Fruit fly (Drosophila melanogaster) whole organism, embryonic: ENCODE measurements around the gene Rab10.

Experiments
- Adf1 ChIP-seq: fragments of 200-800 bp; sonication (Bioruptor generic); IDR thresholded peaks from 2 replicates; pipeline ENCODE4 v1.3.6; 2022; ENCODE audit warnings: missing biosample characterization, missing genetic modification characterization
- Asciz ChIP-seq: fragments of 200-800 bp; sonication (Bioruptor generic); optimal IDR thresholded peaks from 2 replicates; lab custom pipeline; 2017; ENCODE audit warnings: missing biosample characterization, mild to moderate bottlenecking, missing genetic modification characterization, missing genetic modification reagents
- Awh ChIP-seq: fragments of 200-800 bp; sonication (Bioruptor generic); IDR thresholded peaks from 2 replicates; pipeline ENCODE4, ENCODE4 v1.3.6; 2022; ENCODE audit warnings: missing biosample characterization, missing genetic modification characterization
- Blimp-1 ChIP-seq: fragments of 200-800 bp; sonication (Bioruptor generic); optimal IDR thresholded peaks from 3 replicates; lab custom pipeline; 2018; ENCODE audit warnings: missing biosample characterization, missing genetic modification characterization, mild to moderate bottlenecking, moderate library complexity, missing genetic modification reagents
- CG10321 ChIP-seq: fragments of 200-800 bp; sonication (Bioruptor generic); IDR thresholded peaks from 2 replicates; pipeline ENCODE4 v1.3.6; 2022; ENCODE audit warnings: missing biosample characterization, missing genetic modification characterization
- CG10979 ChIP-seq: fragments of 200-800 bp; sonication (Bioruptor generic); optimal IDR thresholded peaks from 2 replicates; lab custom pipeline; 2018; ENCODE audit warnings: missing biosample characterization, mild to moderate bottlenecking, missing genetic modification characterization, moderate library complexity
- CG11085 ChIP-seq: fragments of 200-800 bp; sonication (Bioruptor generic); IDR thresholded peaks from 2 replicates; pipeline ENCODE4 v1.3.6; 2022; ENCODE audit warnings: missing biosample characterization, missing genetic modification characterization
- CG11695 ChIP-seq: fragments of 200-800 bp; sonication (Bioruptor generic); IDR thresholded peaks from 3 replicates; pipeline ENCODE4 v1.3.6; 2022; ENCODE audit warnings: missing biosample characterization, missing genetic modification characterization
- CG12769 ChIP-seq: fragments of 200-800 bp; sonication (Bioruptor generic); optimal IDR thresholded peaks from 2 replicates; lab custom pipeline; 2019; ENCODE audit warnings: missing biosample characterization, mild to moderate bottlenecking, missing genetic modification characterization, moderate library complexity
- CG13775 ChIP-seq: fragments of 200-800 bp; sonication (Bioruptor generic); optimal IDR thresholded peaks from 3 replicates; lab custom pipeline; 2017; ENCODE audit warnings: missing biosample characterization, mild to moderate bottlenecking, missing genetic modification characterization
- CG14441 ChIP-seq: fragments of 200-800 bp; sonication (Bioruptor generic); IDR thresholded peaks from 2 replicates; pipeline ENCODE4 v1.3.6; 2022; ENCODE audit warnings: missing biosample characterization, missing genetic modification characterization
- CG1603 ChIP-seq: fragments of 200-800 bp; sonication (Bioruptor generic); optimal IDR thresholded peaks from 2 replicates; lab custom pipeline; 2019; ENCODE audit warnings: missing biosample characterization, mild to moderate bottlenecking, missing genetic modification characterization, moderate library complexity
- CG17612 ChIP-seq: fragments of 200-800 bp; sonication (Bioruptor generic); IDR thresholded peaks from 2 replicates; pipeline ENCODE4 v1.3.6; 2022; ENCODE audit warnings: missing biosample characterization, missing genetic modification characterization
- CG17802 ChIP-seq: fragments of 200-800 bp; sonication (Bioruptor generic); optimal IDR thresholded peaks from 2 replicates; lab custom pipeline; 2018; ENCODE audit warnings: missing biosample characterization, mild to moderate bottlenecking, missing genetic modification characterization, moderate library complexity
- CG4707 ChIP-seq: fragments of 200-800 bp; sonication (Bioruptor generic); optimal IDR thresholded peaks from 2 replicates; lab custom pipeline; 2018; ENCODE audit warnings: missing biosample characterization, mild to moderate bottlenecking, missing genetic modification characterization, moderate library complexity
- CG5180 ChIP-seq: fragments of 200-800 bp; sonication (Bioruptor generic); optimal IDR thresholded peaks from 3 replicates; lab custom pipeline; 2017; ENCODE audit warnings: missing biosample characterization, missing genetic modification characterization, mild to moderate bottlenecking, moderate library complexity, missing genetic modification reagents
- CG5245 ChIP-seq: fragments of 200-800 bp; sonication (Bioruptor generic); optimal IDR thresholded peaks from 3 replicates; lab custom pipeline; 2016; ENCODE audit warnings: missing biosample characterization, missing genetic modification characterization
- CG7963 ChIP-seq: fragments of 200-800 bp; sonication (Bioruptor generic); IDR thresholded peaks from 3 replicates; pipeline ENCODE4 v1.3.6; 2022; ENCODE audit warnings: missing biosample characterization, missing genetic modification characterization; ENCODE audit not compliant: partially characterized antibody
- CG8290 ChIP-seq, 3 experiments: fragments of 200-800 bp; sonication (Bioruptor generic); optimal IDR thresholded peaks; 2 replicates each; lab custom pipeline; 2016 to 2019; ENCODE audit warnings: missing biosample characterization in 3 of 3, missing genetic modification characterization in 3 of 3, mild to moderate bottlenecking in 2 of 3, moderate library complexity in 1 of 3
- Dfd ChIP-seq, 2 experiments: fragments of >200 bp; optimal IDR thresholded peaks; 2 replicates each; lab custom pipeline; 2017; ENCODE audit warnings: missing biosample characterization in 2 of 2, missing genetic modification characterization in 2 of 2
- Ets65A ChIP-seq: fragments of 200-800 bp; sonication (Bioruptor generic); peaks from one replicate; lab custom pipeline; 2016; ENCODE audit warnings: missing biosample characterization, missing genetic modification characterization
- HLH3B ChIP-seq: fragments of 200-800 bp; sonication (Bioruptor generic); IDR thresholded peaks from 2 replicates; pipeline ENCODE4 v1.3.6; 2022; ENCODE audit warnings: missing biosample characterization, missing genetic modification characterization
- HLH54F ChIP-seq: fragments of 200-800 bp; sonication (Bioruptor generic); optimal IDR thresholded peaks from 3 replicates; lab custom pipeline; 2016; ENCODE audit warnings: missing biosample characterization, missing genetic modification characterization
- Hmr ChIP-seq: fragments of 200-800 bp; sonication (Bioruptor generic); optimal IDR thresholded peaks from 3 replicates; lab custom pipeline; 2017; ENCODE audit warnings: mild to moderate bottlenecking, missing biosample characterization, missing genetic modification reagents, missing genetic modification characterization
- MBD-R2 ChIP-seq: fragments of 200-800 bp; sonication (Bioruptor generic); IDR thresholded peaks from 2 replicates; pipeline ENCODE4 v1.3.6; 2022; ENCODE audit warnings: missing biosample characterization, missing genetic modification characterization
- Max ChIP-seq: fragments of 200-800 bp; sonication (Bioruptor generic); optimal IDR thresholded peaks from 2 replicates; lab custom pipeline; 2016; ENCODE audit warnings: missing biosample characterization, mild to moderate bottlenecking, missing genetic modification characterization
- Med ChIP-seq: fragments of 200-800 bp; sonication (Bioruptor generic); peaks from one replicate; lab custom pipeline; 2016; ENCODE audit warnings: missing biosample characterization, missing genetic modification characterization, mild to moderate bottlenecking, inconsistent platforms, moderate library complexity
- Nf-YA ChIP-seq: fragments of 200-800 bp; sonication (Bioruptor generic); IDR thresholded peaks from 2 replicates; pipeline ENCODE4 v1.3.6; 2022; ENCODE audit warnings: missing biosample characterization, missing genetic modification characterization
- Nf-YB ChIP-seq: fragments of 200-800 bp; sonication (Bioruptor generic); optimal IDR thresholded peaks from 3 replicates; lab custom pipeline; 2019; ENCODE audit warnings: missing biosample characterization, mild to moderate bottlenecking, missing genetic modification characterization, moderate library complexity
- PHDP ChIP-seq: fragments of 200-800 bp; sonication (Bioruptor generic); optimal IDR thresholded peaks from 3 replicates; lab custom pipeline; 2018; ENCODE audit warnings: missing biosample characterization, mild to moderate bottlenecking, missing genetic modification characterization, moderate library complexity
- Pdp1 ChIP-seq, 2 experiments: fragments of 200-800 bp; sonication (Bioruptor generic); optimal IDR thresholded peaks; 3 replicates each; lab custom pipeline; 2016; ENCODE audit warnings: missing biosample characterization in 2 of 2, missing genetic modification characterization in 2 of 2, mild to moderate bottlenecking in 1 of 2, moderate library complexity in 1 of 2
- Sry-β ChIP-seq: fragments of 200-800 bp; sonication (Bioruptor generic); optimal IDR thresholded peaks from 2 replicates; lab custom pipeline; 2018; ENCODE audit warnings: missing biosample characterization, mild to moderate bottlenecking, missing genetic modification characterization, moderate library complexity
- ase ChIP-seq: fragments of 200-800 bp; sonication (Bioruptor generic); IDR thresholded peaks from 3 replicates; pipeline ENCODE4 v1.3.6; 2022; ENCODE audit warnings: missing biosample characterization, missing genetic modification characterization
- bbx ChIP-seq: fragments of 200-800 bp; sonication (Bioruptor generic); IDR thresholded peaks from 2 replicates; pipeline ENCODE4 v1.3.6; 2022; ENCODE audit warnings: missing biosample characterization, missing genetic modification characterization; ENCODE audit not compliant: partially characterized antibody
- bowl ChIP-seq: fragments of 200-800 bp; sonication (Bioruptor generic); IDR thresholded peaks from 2 replicates; pipeline ENCODE4 v1.3.6; 2022; ENCODE audit warnings: missing biosample characterization, missing genetic modification characterization
- cg ChIP-seq: fragments of 200-800 bp; sonication (Bioruptor generic); optimal IDR thresholded peaks from 3 replicates; lab custom pipeline; 2019; ENCODE audit warnings: missing biosample characterization, mild to moderate bottlenecking, missing genetic modification characterization, moderate library complexity
- chinmo ChIP-seq: fragments of 200-800 bp; sonication (Bioruptor generic); IDR thresholded peaks from 4 replicates; pipeline ENCODE4 v1.3.6; 2022; ENCODE audit warnings: missing biosample characterization, missing genetic modification characterization; ENCODE audit not compliant: partially characterized antibody
- ci ChIP-seq: fragments of 200-800 bp; sonication (Bioruptor generic); IDR thresholded peaks from 3 replicates; pipeline ENCODE4 v1.3.6; 2022; ENCODE audit warnings: missing biosample characterization, missing genetic modification characterization
- crol ChIP-seq: fragments of 200-800 bp; sonication (Bioruptor generic); IDR thresholded peaks from 2 replicates; pipeline ENCODE4 v1.3.6; 2022; ENCODE audit warnings: missing biosample characterization, missing genetic modification characterization
- oc ChIP-seq: fragments of 200-800 bp; sonication (Bioruptor generic); optimal IDR thresholded peaks from 2 replicates; lab custom pipeline; 2018; ENCODE audit warnings: missing biosample characterization, mild to moderate bottlenecking, missing genetic modification characterization, moderate library complexity
- row ChIP-seq: fragments of 200-800 bp; sonication (Bioruptor generic); IDR thresholded peaks from 3 replicates; pipeline ENCODE4 v1.3.6; 2022; ENCODE audit warnings: missing biosample characterization, missing genetic modification characterization
- shn ChIP-seq: fragments of 200-800 bp; sonication (Bioruptor generic); optimal IDR thresholded peaks from 3 replicates; lab custom pipeline; 2016; ENCODE audit warnings: missing biosample characterization, missing genetic modification characterization
- ssp ChIP-seq: fragments of 200-800 bp; sonication (Bioruptor generic); IDR thresholded peaks from 2 replicates; pipeline ENCODE4 v1.3.6; 2022; ENCODE audit warnings: missing biosample characterization, missing genetic modification characterization
- sug ChIP-seq: fragments of 200-800 bp; optimal IDR thresholded peaks from 2 replicates; lab custom pipeline; 2019; ENCODE audit warnings: missing biosample characterization, mild to moderate bottlenecking, missing genetic modification characterization, moderate library complexity
- tna ChIP-seq: fragments of 200-800 bp; sonication (Bioruptor generic); IDR thresholded peaks from 2 replicates; pipeline ENCODE4 v1.3.6; 2022; ENCODE audit warnings: missing biosample characterization, missing genetic modification characterization; ENCODE audit not compliant: partially characterized antibody
- vvl ChIP-seq: fragments of 200-800 bp; sonication (Bioruptor generic); IDR thresholded peaks from 2 replicates; pipeline ENCODE4 v1.3.6; 2022; ENCODE audit warnings: missing biosample characterization, missing genetic modification characterization

The Rab10 gene

DNA sequence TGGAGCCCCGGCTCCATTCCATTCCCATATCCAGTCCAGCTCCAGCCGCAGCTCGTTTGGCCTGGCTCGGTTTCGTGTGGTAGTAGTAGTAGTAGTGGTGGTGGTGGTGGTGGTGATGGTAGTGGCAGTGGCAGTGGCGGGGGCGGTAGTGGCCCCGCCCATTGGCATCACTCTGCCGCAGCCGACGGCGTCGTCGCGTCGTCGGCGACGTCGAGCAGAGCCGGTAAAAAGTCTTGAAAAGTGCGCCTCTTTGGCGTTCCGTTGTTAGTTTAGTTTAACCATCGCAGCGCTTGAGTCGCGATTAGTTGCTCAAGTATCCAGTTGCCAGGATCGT lies 11.6 kb upstream of the Rab10 start, which contains the start of gene obst-A (continued):
- TF ChIP-seq shn = no peak
- TF ChIP-seq Dfd (GFP tag; optimal IDR thresholded peaks at IDR 0.05; lab: Kevin White, UChicago) = no peak
- TF ChIP-seq CG4707 = no peak
- no peak for TF ChIP-seq CG10979
- TF ChIP-seq CG13775 (GFP tag; lab: Kevin White, UChicago) = no peak
- no peak for TF ChIP-seq HLH3B (GFP tag; lab: Robert Waterston, UW)
- TF ChIP-seq ase (GFP tag; lab: Robert Waterston, UW) = no peak
- no peak for TF ChIP-seq CG5245 (GFP tag; lab: Kevin White, UChicago)
- TF ChIP-seq CG10321 (GFP tag; lab: Robert Waterston, UW) = no peak
- TF ChIP-seq CG17612 (GFP tag; lab: Robert Waterston, UW) = no peak
- TF ChIP-seq CG14441 (GFP tag; lab: Robert Waterston, UW) = no peak
- TF ChIP-seq crol (GFP tag; lab: Robert Waterston, UW) = peak; percentile 26; the same call in 1 of the 2 replicates
- peak; percentile 45 for TF ChIP-seq cg (GFP tag; lab: Kevin White, UChicago)
- peak; percentile 49; the same call in 1 of the 2 replicates for TF ChIP-seq Adf1
- TF ChIP-seq bowl (GFP tag; lab: Robert Waterston, UW) = no peak
- TF ChIP-seq CG11695 (GFP tag; lab: Robert Waterston, UW) = no peak
- TF ChIP-seq PHDP (tag; lab: Kevin White, UChicago) = no peak

DNA sequence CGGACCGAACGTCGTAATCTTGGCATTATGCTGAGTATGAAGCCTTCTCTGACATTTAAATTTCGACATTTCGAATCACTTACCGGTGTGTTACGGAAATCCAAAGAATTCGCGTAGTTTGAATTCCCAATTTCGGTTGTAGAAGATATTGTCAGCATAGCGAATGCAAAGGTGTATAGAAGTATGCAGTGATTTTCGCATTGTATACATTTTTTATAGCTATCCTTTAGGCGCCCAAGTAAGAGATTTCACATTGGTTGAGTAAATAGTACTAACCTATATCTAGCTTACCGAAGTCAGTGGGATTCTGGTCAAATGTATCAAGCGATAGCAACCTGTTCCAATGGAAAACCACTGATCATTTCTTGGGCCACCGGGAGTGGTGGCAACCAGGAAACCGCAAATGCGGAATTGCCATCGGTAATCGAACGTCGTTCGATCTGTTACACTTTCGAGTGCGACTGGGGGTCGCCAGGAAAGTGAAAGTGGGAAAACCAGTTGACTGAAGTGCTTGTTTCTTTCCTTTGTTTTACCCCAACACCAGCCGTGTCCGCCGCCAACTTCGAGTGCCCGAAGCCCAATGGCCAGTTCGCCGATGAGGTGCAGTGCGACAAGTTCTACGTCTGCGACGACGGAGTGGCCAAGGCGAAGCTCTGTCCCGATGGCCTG lies 10.5 kb upstream of the Rab10 start:
- TF ChIP-seq CG17612 (GFP tag; lab: Robert Waterston, UW) (peak; percentile 86), Nf-YB (GFP tag; lab: Kevin White, UChicago) (no peak), Ets65A (GFP tag; lab: Kevin White, UChicago) (peak; percentile 84), Asciz (GFP tag; lab: Kevin White, UChicago) (no peak), CG11085 (GFP tag; lab: Robert Waterston, UW) (no peak), vvl (GFP tag; lab: Robert Waterston, UW) (no peak), Hmr (no peak), CG10979 (no peak), tna (GFP tag; lab: Robert Waterston, UW) (no peak), CG8290 (GFP tag; optimal IDR thresholded peaks at IDR 0.05; lab: Kevin White, UChicago) (peak; percentile 80), CG8290 (tag; optimal IDR thresholded peaks at IDR 0.05; lab: Kevin White, UChicago) (peak in 1 of 2 experiments; percentile 73), Blimp-1 (peak; percentile 68)
- TF ChIP-seq, all 482 proteins: peak for 4

DNA sequence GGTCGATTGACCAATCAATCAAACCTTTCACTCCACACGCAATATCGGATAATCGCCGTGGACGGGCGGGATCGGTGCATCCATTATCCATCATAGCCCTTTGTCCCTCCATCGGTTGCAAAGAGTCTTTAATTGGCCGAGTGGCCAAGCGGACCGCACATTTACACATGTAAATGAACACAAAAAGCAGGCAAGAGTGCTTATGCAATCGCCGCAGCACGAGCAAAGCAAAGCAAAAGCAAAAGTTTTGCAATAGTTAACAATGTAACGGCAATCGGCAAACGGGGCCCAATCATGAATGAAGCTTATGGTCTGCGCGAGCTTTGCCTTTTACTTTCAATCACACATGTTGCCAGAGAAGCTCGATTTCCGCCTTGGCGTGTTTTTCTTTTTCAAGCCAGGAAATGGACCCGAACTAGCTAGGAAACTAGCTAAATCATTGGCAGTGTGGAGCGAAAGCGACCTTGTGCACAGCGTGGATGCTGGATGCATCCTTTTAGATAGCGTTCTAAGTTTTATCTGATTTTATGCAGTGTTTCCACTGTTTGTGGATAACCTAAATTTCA lies 7.8 kb upstream of the Rab10 start:
- TF ChIP-seq row (GFP tag; lab: Robert Waterston, UW) (peak; percentile 58), HLH54F (no peak), sug (tag; lab: Kevin White, UChicago) (no peak), CG17802 (tag; lab: Kevin White, UChicago) (peak; percentile 7), Nf-YA (GFP tag; lab: Robert Waterston, UW) (no peak), Blimp-1 (peak; percentile 88), chinmo (GFP tag; lab: Robert Waterston, UW) (0 out of 4 replicates have a peak, but pooled peaks have one; percentile 21), ssp (0 out of 2 replicates have a peak, but pooled peaks have one; percentile 28), CG7963 (no peak), CG5180 (peak; percentile 89), CG12769 (tag; lab: Kevin White, UChicago) (no peak), Awh (GFP tag; lab: Robert Waterston, UW) (peak; percentile 67), MBD-R2 (0 out of 2 replicates have a peak, but pooled peaks have one; percentile 26), oc (tag; lab: Kevin White, UChicago) (peak; percentile 27), Max (GFP tag; lab: Kevin White, UChicago) (no peak), Pdp1 (GFP tag; optimal IDR thresholded peaks at IDR 0.05; lab: Kevin White, UChicago) (peak in 1 of 2 experiments; percentile 86), ci (GFP tag; lab: Robert Waterston, UW) (0 out of 3 replicates have a peak, but pooled peaks have one; percentile 18), bbx (GFP tag; lab: Robert Waterston, UW) (0 out of 2 replicates have a peak, but pooled peaks have one; percentile 10), Med (GFP tag; lab: Kevin White, UChicago) (peak; percentile 36), Sry-β (GFP tag; lab: Kevin White, UChicago) (peak; percentile 83), CG1603 (peak; percentile 7)
- TF ChIP-seq, all 482 proteins: peak for 15
